Worm (Caenorhabditis elegans): ENCODE results near the gene maoc-1.
A peak's percentile ranks its signal among the peaks of the same experiment; 100 is the strongest.

maoc-1 gene

ce11 chrII:7168712-7169111, 27.4 kb upstream of the maoc-1 start, which contains the start of gene col-36:
TSS of gene col-36 (minus strand) at chrII:7168812.
- no peak for TF ChIP-seq cog-1 (tag; optimal IDR thresholded peaks at IDR 0.05)
- TF ChIP-seq ztf-23 (GFP tag; IDR thresholded peaks at IDR 0.05): no peak
- TF ChIP-seq tab-1 (GFP tag; IDR thresholded peaks at IDR 0.05): no peak
- no peak for TF ChIP-seq klf-2 (GFP tag; conservative IDR thresholded peaks at IDR 0.05)
- no peak for TF ChIP-seq T22C8.4 (GFP tag; IDR thresholded peaks at IDR 0.05)
- no peak for TF ChIP-seq med-1 (GFP tag; optimal IDR thresholded peaks at IDR 0.05; ENCODE audit: insufficient read depth)
- TF ChIP-seq ref-1 (GFP tag; conservative IDR thresholded peaks at IDR 0.05): no peak
- TF ChIP-seq flt-1 (GFP tag; IDR thresholded peaks at IDR 0.05): no peak
- no peak for TF ChIP-seq ztf-29 (GFP tag; IDR thresholded peaks at IDR 0.05)

DNA sequence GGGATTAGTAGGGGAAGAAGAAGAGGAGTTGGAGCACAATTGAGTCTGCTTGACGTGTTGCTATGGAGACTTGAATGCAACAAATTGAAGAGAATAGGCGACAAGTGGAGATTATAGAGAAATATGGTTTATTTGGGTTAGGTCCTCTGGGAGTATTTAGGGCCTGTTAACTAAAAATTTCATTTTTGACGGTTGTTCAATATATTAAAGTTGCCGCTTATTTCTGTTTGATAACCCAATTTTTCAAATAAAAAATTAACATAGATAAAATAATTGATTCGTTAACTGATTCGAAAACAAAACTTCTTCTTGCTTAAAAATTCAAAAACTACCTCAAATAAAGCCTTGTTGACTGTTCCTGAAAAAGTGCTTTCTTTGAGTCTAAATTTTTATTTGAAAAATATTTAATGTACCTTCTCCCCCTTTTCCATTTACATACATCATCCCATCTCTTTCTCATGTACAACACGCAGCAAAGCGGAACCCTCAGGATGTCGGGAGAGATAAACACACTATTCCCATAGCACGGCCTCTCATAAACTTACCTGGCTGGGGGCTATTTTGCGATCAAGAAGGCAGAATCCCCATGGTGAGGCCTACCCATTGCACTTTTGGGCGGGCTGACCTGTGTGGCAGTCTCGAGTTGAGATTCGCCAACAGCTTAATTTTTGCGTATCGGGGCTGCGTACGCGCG, 24.6 kb upstream of the maoc-1 start, which contains the start of gene dyf-13:
TSS of gene dyf-13 (minus strand) at position 51 of the 694 bp plus-strand sequence.
- TF ChIP-seq med-1 (GFP tag; optimal IDR thresholded peaks at IDR 0.05; ENCODE audit: insufficient read depth): no peak
- TF ChIP-seq cog-1 (tag; optimal IDR thresholded peaks at IDR 0.05): no peak
- TF ChIP-seq klf-2 (GFP tag; conservative IDR thresholded peaks at IDR 0.05): no peak
- TF ChIP-seq T22C8.4 (GFP tag; IDR thresholded peaks at IDR 0.05): no peak
- TF ChIP-seq ztf-23 (GFP tag; IDR thresholded peaks at IDR 0.05): no peak
- TF ChIP-seq tab-1 (GFP tag; IDR thresholded peaks at IDR 0.05): no peak
- TF ChIP-seq ref-1 (GFP tag; conservative IDR thresholded peaks at IDR 0.05): no peak
- TF ChIP-seq ztf-29 (GFP tag; IDR thresholded peaks at IDR 0.05): no peak
- no peak for TF ChIP-seq flt-1 (GFP tag; IDR thresholded peaks at IDR 0.05)

- TF ChIP-seq cog-1 (tag; optimal IDR thresholded peaks at IDR 0.05) (no peak), tab-1 (GFP tag; IDR thresholded peaks at IDR 0.05) (no peak), klf-2 (GFP tag; conservative IDR thresholded peaks at IDR 0.05) (no peak), ztf-23 (GFP tag; IDR thresholded peaks at IDR 0.05) (no peak), ztf-29 (GFP tag; IDR thresholded peaks at IDR 0.05) (no peak), med-1 (GFP tag; optimal IDR thresholded peaks at IDR 0.05; ENCODE audit: insufficient read depth) (no peak), T22C8.4 (GFP tag; IDR thresholded peaks at IDR 0.05) (no peak), ref-1 (GFP tag; conservative IDR thresholded peaks at IDR 0.05) (no peak), flt-1 (GFP tag; IDR thresholded peaks at IDR 0.05) (no peak)
Observed at ce11 chrII:7174843-7175242, 21.2 kb upstream of the maoc-1 start, which contains the start of gene glc-4. TSS of gene glc-4 (minus strand) at chrII:7174943.

DNA sequence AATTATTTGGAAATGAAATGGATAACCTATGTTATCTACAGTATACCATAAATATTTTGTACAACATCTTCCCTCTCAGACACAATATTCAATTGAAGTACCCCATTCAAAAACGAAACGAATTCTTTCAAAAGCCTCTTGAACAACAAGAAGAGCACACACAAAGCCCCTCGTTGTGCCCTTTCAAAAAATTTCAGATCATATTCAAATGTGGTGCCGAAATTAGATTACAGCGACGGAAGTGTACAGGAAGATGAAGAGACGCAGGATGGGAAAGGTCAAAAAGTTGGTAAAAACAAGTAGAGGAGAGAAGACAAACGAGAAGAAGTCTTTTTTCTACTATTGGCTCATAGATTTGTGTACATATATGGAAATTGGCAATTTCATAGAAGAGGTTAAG, 20.0 kb upstream of the maoc-1 start:
- TF ChIP-seq ztf-29 (GFP tag; IDR thresholded peaks at IDR 0.05): no peak
- TF ChIP-seq ztf-23 (GFP tag; IDR thresholded peaks at IDR 0.05): no peak
- no peak for TF ChIP-seq med-1 (GFP tag; optimal IDR thresholded peaks at IDR 0.05; ENCODE audit: insufficient read depth)
- no peak for TF ChIP-seq ref-1 (GFP tag; conservative IDR thresholded peaks at IDR 0.05)
- no peak for TF ChIP-seq cog-1 (tag; optimal IDR thresholded peaks at IDR 0.05)
- TF ChIP-seq flt-1 (GFP tag; IDR thresholded peaks at IDR 0.05): no peak
- TF ChIP-seq klf-2 (GFP tag; conservative IDR thresholded peaks at IDR 0.05): no peak
- no peak for TF ChIP-seq tab-1 (GFP tag; IDR thresholded peaks at IDR 0.05)
- TF ChIP-seq T22C8.4 (GFP tag; IDR thresholded peaks at IDR 0.05): no peak

DNA sequence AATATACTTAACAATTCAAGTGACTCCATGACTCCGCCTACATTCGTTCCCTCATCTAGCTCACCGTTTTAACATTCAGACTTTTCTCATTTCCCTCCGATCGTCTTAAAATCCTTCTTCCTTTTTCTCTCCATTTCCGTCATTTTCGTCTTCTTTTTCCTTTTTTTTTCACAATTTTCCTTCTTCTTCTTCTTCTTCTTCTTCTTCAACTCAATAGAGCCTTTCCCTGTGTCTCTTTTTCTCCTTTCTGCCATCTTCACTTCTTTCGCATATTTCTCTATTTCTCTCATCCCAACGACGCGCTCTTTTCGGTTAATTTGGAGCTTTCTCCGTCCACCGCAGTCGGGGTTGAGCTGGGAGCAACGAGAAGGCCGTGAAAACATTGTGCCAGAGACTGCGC, 13.4 kb upstream of the maoc-1 start:
- no peak for TF ChIP-seq ref-1 (GFP tag; conservative IDR thresholded peaks at IDR 0.05)
- no peak for TF ChIP-seq klf-2 (GFP tag; conservative IDR thresholded peaks at IDR 0.05)

DNA sequence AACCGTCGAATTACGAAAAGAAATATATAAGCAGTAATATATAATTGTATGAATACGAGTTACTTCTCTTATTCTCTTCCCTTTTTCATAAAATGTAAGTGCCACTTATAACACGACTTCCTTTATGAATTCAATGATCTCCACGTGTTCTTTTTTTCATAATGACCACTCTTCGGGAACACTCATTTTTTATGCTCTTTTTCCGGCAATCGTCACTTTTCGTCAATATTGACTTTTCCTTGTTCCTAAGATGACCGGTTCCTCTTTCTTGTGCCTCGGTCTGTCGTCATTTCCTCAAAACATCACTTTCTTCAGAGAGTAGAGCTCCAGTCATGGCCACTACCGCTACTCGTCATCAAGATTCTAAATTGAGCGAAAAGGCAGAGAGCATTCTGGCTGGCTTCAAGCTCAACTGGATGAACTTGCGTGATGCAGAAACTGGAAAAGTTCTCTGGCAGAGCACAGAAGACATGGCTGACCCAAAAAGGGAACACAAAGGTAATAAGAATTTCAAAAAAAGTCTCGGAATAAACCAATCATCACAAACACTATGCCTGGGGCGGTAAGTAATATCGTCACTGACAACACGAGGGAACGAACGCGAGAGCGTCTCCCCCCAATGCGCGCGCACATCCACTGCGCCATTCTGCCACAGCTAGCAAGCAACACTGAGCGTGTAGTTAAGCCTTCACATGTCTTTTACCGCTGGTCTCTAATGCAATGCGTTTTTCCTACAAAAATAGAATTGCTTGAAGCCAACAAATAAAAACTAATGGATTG, 12.4 kb upstream of the maoc-1 start, which contains the start of gene pdl-1:
TSS of gene pdl-1 (plus strand) at position 309 of the 780 bp plus-strand sequence.
- TF ChIP-seq flt-1 (GFP tag; IDR thresholded peaks at IDR 0.05): peak; percentile 98
- peak; percentile 94 for TF ChIP-seq ztf-29 (GFP tag; IDR thresholded peaks at IDR 0.05)
- peak; percentile 96 for TF ChIP-seq ztf-23 (GFP tag; IDR thresholded peaks at IDR 0.05)
- peak; percentile 94 for TF ChIP-seq ref-1 (GFP tag; conservative IDR thresholded peaks at IDR 0.05)
- peak; percentile 97 for TF ChIP-seq tab-1 (GFP tag; IDR thresholded peaks at IDR 0.05)
- peak; percentile 63 for TF ChIP-seq med-1 (GFP tag; optimal IDR thresholded peaks at IDR 0.05; ENCODE audit: insufficient read depth)
- peak; percentile 95 for TF ChIP-seq T22C8.4 (GFP tag; IDR thresholded peaks at IDR 0.05)
- TF ChIP-seq klf-2 (GFP tag; conservative IDR thresholded peaks at IDR 0.05): peak; percentile 94
- TF ChIP-seq cog-1 (tag; optimal IDR thresholded peaks at IDR 0.05): peak; percentile 91

DNA sequence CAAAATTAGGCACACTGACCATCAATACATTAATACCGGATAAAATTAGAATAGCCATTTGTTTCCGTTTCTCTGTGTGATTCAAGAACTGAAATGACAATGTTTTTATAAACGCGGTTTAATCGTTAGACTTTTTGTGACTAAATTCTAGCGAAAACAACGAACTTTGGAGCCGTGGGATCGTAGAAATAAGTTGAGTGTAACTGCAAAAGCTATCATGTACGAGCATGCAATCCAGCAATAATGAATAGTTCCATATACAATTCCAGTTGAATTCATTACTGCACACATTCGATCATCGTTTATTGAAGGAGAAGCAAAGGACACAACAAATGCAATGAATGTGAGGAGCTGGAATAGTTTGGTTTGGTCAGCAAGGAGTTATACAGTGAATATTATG, 10.0 kb upstream of the maoc-1 start:
- no peak for TF ChIP-seq ref-1 (GFP tag; conservative IDR thresholded peaks at IDR 0.05)
- no peak for TF ChIP-seq tab-1 (GFP tag; IDR thresholded peaks at IDR 0.05)
- TF ChIP-seq med-1 (GFP tag; optimal IDR thresholded peaks at IDR 0.05; ENCODE audit: insufficient read depth): no peak
- no peak for TF ChIP-seq ztf-23 (GFP tag; IDR thresholded peaks at IDR 0.05)
- no peak for TF ChIP-seq T22C8.4 (GFP tag; IDR thresholded peaks at IDR 0.05)
- TF ChIP-seq flt-1 (GFP tag; IDR thresholded peaks at IDR 0.05): no peak
- no peak for TF ChIP-seq ztf-29 (GFP tag; IDR thresholded peaks at IDR 0.05)
- no peak for TF ChIP-seq cog-1 (tag; optimal IDR thresholded peaks at IDR 0.05)
- TF ChIP-seq klf-2 (GFP tag; conservative IDR thresholded peaks at IDR 0.05): no peak

ce11 chrII:7187110-7187509, 9.0 kb upstream of the maoc-1 start, which contains the start of gene C27H5.6:
TSS of gene C27H5.6 (minus strand) at chrII:7187210.
- TF ChIP-seq cog-1 (tag; optimal IDR thresholded peaks at IDR 0.05) (no peak), med-1 (GFP tag; optimal IDR thresholded peaks at IDR 0.05; ENCODE audit: insufficient read depth) (no peak), T22C8.4 (GFP tag; IDR thresholded peaks at IDR 0.05) (no peak), tab-1 (GFP tag; IDR thresholded peaks at IDR 0.05) (no peak), ztf-23 (GFP tag; IDR thresholded peaks at IDR 0.05) (no peak), ref-1 (GFP tag; conservative IDR thresholded peaks at IDR 0.05) (no peak), flt-1 (GFP tag; IDR thresholded peaks at IDR 0.05) (no peak), klf-2 (GFP tag; conservative IDR thresholded peaks at IDR 0.05) (no peak), ztf-29 (GFP tag; IDR thresholded peaks at IDR 0.05) (no peak)

- TF ChIP-seq T22C8.4 (GFP tag; IDR thresholded peaks at IDR 0.05): no peak
- no peak for TF ChIP-seq klf-2 (GFP tag; conservative IDR thresholded peaks at IDR 0.05)
- no peak for TF ChIP-seq cog-1 (tag; optimal IDR thresholded peaks at IDR 0.05)
- TF ChIP-seq flt-1 (GFP tag; IDR thresholded peaks at IDR 0.05): no peak
- no peak for TF ChIP-seq ref-1 (GFP tag; conservative IDR thresholded peaks at IDR 0.05)
- no peak for TF ChIP-seq ztf-23 (GFP tag; IDR thresholded peaks at IDR 0.05)
- TF ChIP-seq med-1 (GFP tag; optimal IDR thresholded peaks at IDR 0.05; ENCODE audit: insufficient read depth): no peak
Observed at ce11 chrII:7189120-7189519, 7.0 kb upstream of the maoc-1 start, which contains the start of gene E04F6.4. TSS of gene E04F6.4 (plus strand) at chrII:7189420.

Data from whole organism, midembryonic.